Fruit fly (Drosophila melanogaster) whole organism, embryonic: ENCODE data around the gene CG6000.

ENCODE experiments used
- CG11723 ChIP-seq: fragments of 200-800 bp; sonication (Bioruptor generic); optimal IDR thresholded peaks from 2 replicates; lab custom pipeline; 2017; ENCODE audit warnings: missing biosample characterization, mild to moderate bottlenecking, missing genetic modification characterization
- CG12104 ChIP-seq: fragments of 200-800 bp; sonication (Bioruptor generic); optimal IDR thresholded peaks from 3 replicates; lab custom pipeline; 2016; ENCODE audit warnings: missing biosample characterization, missing genetic modification characterization
- CG13296 ChIP-seq: fragments of 200-800 bp; sonication (Bioruptor generic); optimal IDR thresholded peaks from 3 replicates; lab custom pipeline; 2018; ENCODE audit warnings: missing biosample characterization, mild to moderate bottlenecking, missing genetic modification characterization
- CG15073 ChIP-seq: fragments of 200-800 bp; sonication (Bioruptor generic); optimal IDR thresholded peaks from 2 replicates; lab custom pipeline; 2016; ENCODE audit warnings: missing biosample characterization, missing genetic modification characterization
- CG1603 ChIP-seq: fragments of 200-800 bp; sonication (Bioruptor generic); optimal IDR thresholded peaks from 2 replicates; lab custom pipeline; 2019; ENCODE audit warnings: missing biosample characterization, mild to moderate bottlenecking, missing genetic modification characterization, moderate library complexity
- CG16813 ChIP-seq: fragments of 200-800 bp; sonication (Bioruptor generic); IDR thresholded peaks from 3 replicates; pipeline ENCODE4 v1.3.6; 2022; ENCODE audit warnings: missing biosample characterization, missing genetic modification characterization; ENCODE audit not compliant: partially characterized antibody
- CG16863 ChIP-seq: fragments of 200-800 bp; sonication (Bioruptor generic); optimal IDR thresholded peaks from 3 replicates; lab custom pipeline; 2016; ENCODE audit warnings: missing biosample characterization, missing genetic modification characterization
- CG17385 ChIP-seq: fragments of 200-800 bp; sonication (Bioruptor generic); optimal IDR thresholded peaks from 3 replicates; lab custom pipeline; 2018; ENCODE audit warnings: missing biosample characterization, mild to moderate bottlenecking, missing genetic modification characterization
- CG1832 ChIP-seq: fragments of 200-800 bp; sonication (Bioruptor generic); optimal IDR thresholded peaks from 2 replicates; lab custom pipeline; 2017; ENCODE audit warnings: missing biosample characterization, mild to moderate bottlenecking, missing genetic modification characterization, inconsistent platforms
- CG2116 ChIP-seq: fragments of 200-800 bp; sonication (Bioruptor generic); optimal IDR thresholded peaks from 3 replicates; lab custom pipeline; 2018; ENCODE audit warnings: missing biosample characterization, mild to moderate bottlenecking, missing genetic modification characterization
- CG2129 ChIP-seq: fragments of 200-800 bp; sonication (Bioruptor generic); IDR thresholded peaks from 2 replicates; pipeline ENCODE4 v1.3.6; 2022; ENCODE audit warnings: missing biosample characterization, missing genetic modification characterization; ENCODE audit not compliant: partially characterized antibody
- CG2199 ChIP-seq: fragments of 200-800 bp; sonication (Bioruptor generic); IDR thresholded peaks from 3 replicates; pipeline ENCODE4 v1.3.6; 2022; ENCODE audit warnings: missing biosample characterization, missing genetic modification characterization
- CG2712 ChIP-seq: fragments of 200-800 bp; optimal IDR thresholded peaks from 3 replicates; lab custom pipeline; 2019; ENCODE audit warnings: missing biosample characterization, mild to moderate bottlenecking, missing genetic modification characterization, moderate library complexity
- CG31224 ChIP-seq: fragments of 200-800 bp; sonication (Bioruptor generic); IDR thresholded peaks from 2 replicates; pipeline ENCODE4 v1.3.6; 2022; ENCODE audit warnings: missing biosample characterization, missing genetic modification characterization
- CG3281 ChIP-seq: fragments of 200-800 bp; sonication (Bioruptor generic); optimal IDR thresholded peaks from 3 replicates; lab custom pipeline; 2017; ENCODE audit warnings: missing biosample characterization, mild to moderate bottlenecking, missing genetic modification characterization
- CG3838 ChIP-seq: fragments of 200-800 bp; sonication (Bioruptor generic); optimal IDR thresholded peaks from 3 replicates; lab custom pipeline; 2016; ENCODE audit warnings: missing biosample characterization, missing genetic modification characterization
- CG3995 ChIP-seq: fragments of 200-800 bp; sonication (Bioruptor generic); optimal IDR thresholded peaks from 3 replicates; lab custom pipeline; 2016; ENCODE audit warnings: missing biosample characterization, missing genetic modification characterization
- CG4328 ChIP-seq: fragments of 200-800 bp; sonication (Bioruptor generic); optimal IDR thresholded peaks from 3 replicates; lab custom pipeline; 2017; ENCODE audit warnings: missing biosample characterization, missing genetic modification reagents, missing genetic modification characterization
- CG6683 ChIP-seq: fragments of 200-800 bp; sonication (Bioruptor generic); optimal IDR thresholded peaks from 2 replicates; lab custom pipeline; 2017; ENCODE audit warnings: missing biosample characterization, mild to moderate bottlenecking, missing genetic modification characterization, missing genetic modification reagents
- CG6791 ChIP-seq: fragments of 200-800 bp; sonication (Bioruptor generic); IDR thresholded peaks from 3 replicates; pipeline ENCODE4 v1.3.6; 2022; ENCODE audit warnings: missing biosample characterization, missing genetic modification characterization; ENCODE audit not compliant: partially characterized antibody
- CG8281 ChIP-seq: fragments of 200-800 bp; sonication (Bioruptor generic); optimal IDR thresholded peaks from 2 replicates; lab custom pipeline; 2018; ENCODE audit warnings: missing biosample characterization, mild to moderate bottlenecking, missing genetic modification characterization, moderate library complexity
- CG8290 ChIP-seq, 3 experiments: fragments of 200-800 bp; sonication (Bioruptor generic); optimal IDR thresholded peaks; 2 replicates each; lab custom pipeline; 2016 to 2019; ENCODE audit warnings: missing biosample characterization in 3 of 3, missing genetic modification characterization in 3 of 3, mild to moderate bottlenecking in 2 of 3, moderate library complexity in 1 of 3
- CG9727 ChIP-seq: fragments of 200-800 bp; sonication (Bioruptor generic); optimal IDR thresholded peaks from 3 replicates; lab custom pipeline; 2017; ENCODE audit warnings: missing biosample characterization, mild to moderate bottlenecking, missing genetic modification characterization
- CoRest ChIP-seq: fragments of 200-800 bp; sonication (Bioruptor generic); optimal IDR thresholded peaks from 3 replicates; lab custom pipeline; 2018; ENCODE audit warnings: missing biosample characterization, mild to moderate bottlenecking, missing genetic modification characterization, moderate library complexity
- Dip2 ChIP-seq: fragments of 200-800 bp; sonication (Bioruptor generic); IDR thresholded peaks from 2 replicates; pipeline ENCODE4 v1.3.6; 2022; ENCODE audit warnings: missing biosample characterization, missing genetic modification characterization
- Fer3 ChIP-seq: fragments of 200-800 bp; sonication (Bioruptor generic); optimal IDR thresholded peaks from 2 replicates; lab custom pipeline; 2018; ENCODE audit warnings: missing biosample characterization, mild to moderate bottlenecking, missing genetic modification characterization, moderate library complexity
- Hand ChIP-seq: fragments of 200-800 bp; sonication (Bioruptor generic); optimal IDR thresholded peaks from 2 replicates; lab custom pipeline; 2017; ENCODE audit warnings: mild to moderate bottlenecking, missing biosample characterization, missing genetic modification reagents, missing genetic modification characterization
- Lpt ChIP-seq: fragments of >200 bp; optimal IDR thresholded peaks from 2 replicates; lab custom pipeline; 2018; ENCODE audit warnings: missing biosample characterization, missing genetic modification characterization
- Scr ChIP-seq: fragments of 200-800 bp; sonication (Bioruptor generic); IDR thresholded peaks from 2 replicates; pipeline ENCODE4 v1.3.6; 2022; ENCODE audit warnings: missing biosample characterization, missing genetic modification characterization; ENCODE audit not compliant: partially characterized antibody
- Ssrp ChIP-seq: fragments of 200-800 bp; sonication (Bioruptor generic); optimal IDR thresholded peaks from 2 replicates; lab custom pipeline; 2018; ENCODE audit warnings: missing biosample characterization, mild to moderate bottlenecking, missing genetic modification characterization, moderate library complexity
- Usf ChIP-seq: fragments of 200-800 bp; sonication (Bioruptor generic); optimal IDR thresholded peaks from 2 replicates; lab custom pipeline; 2017; ENCODE audit warnings: missing genotype, missing biosample characterization, missing genetic modification characterization
- YL-1 ChIP-seq: fragments of 200-800 bp; sonication (Bioruptor generic); optimal IDR thresholded peaks from 3 replicates; lab custom pipeline; 2017; ENCODE audit warnings: missing biosample characterization, mild to moderate bottlenecking, missing genetic modification characterization
- bbx ChIP-seq: fragments of 200-800 bp; sonication (Bioruptor generic); IDR thresholded peaks from 2 replicates; pipeline ENCODE4 v1.3.6; 2022; ENCODE audit warnings: missing biosample characterization, missing genetic modification characterization; ENCODE audit not compliant: partially characterized antibody
- br ChIP-seq: fragments of >200 bp; optimal IDR thresholded peaks from 2 replicates; lab custom pipeline; 2017
- chinmo ChIP-seq: fragments of 200-800 bp; sonication (Bioruptor generic); IDR thresholded peaks from 4 replicates; pipeline ENCODE4 v1.3.6; 2022; ENCODE audit warnings: missing biosample characterization, missing genetic modification characterization; ENCODE audit not compliant: partially characterized antibody
- da ChIP-seq: fragments of 200-800 bp; sonication (Bioruptor generic); optimal IDR thresholded peaks from 2 replicates; lab custom pipeline; 2016; ENCODE audit warnings: missing biosample characterization, missing genetic modification characterization
- dpn ChIP-seq, 2 experiments: fragments of 200-800 bp; sonication (Bioruptor generic); optimal IDR thresholded peaks; 3 replicates each; lab custom pipeline; 2016; ENCODE audit warnings: missing biosample characterization in 2 of 2, missing genetic modification characterization in 2 of 2
- dysf ChIP-seq: fragments of 200-800 bp; sonication (Bioruptor generic); IDR thresholded peaks from 3 replicates; pipeline ENCODE4 v1.3.6; 2022; ENCODE audit warnings: missing biosample characterization, missing genetic modification characterization
- grau ChIP-seq: fragments of 200-800 bp; optimal IDR thresholded peaks from 3 replicates; lab custom pipeline; 2019; ENCODE audit warnings: missing biosample characterization, mild to moderate bottlenecking, missing genetic modification characterization, moderate library complexity
- hth ChIP-seq: fragments of >200 bp; optimal IDR thresholded peaks from 2 replicates; lab custom pipeline; 2017; ENCODE audit warnings: inconsistent platforms
- kay ChIP-seq: fragments of 200-800 bp; sonication (Bioruptor generic); optimal IDR thresholded peaks from 2 replicates; lab custom pipeline; 2016; ENCODE audit warnings: missing biosample characterization, missing genetic modification characterization
- mam ChIP-seq: fragments of 200-800 bp; sonication (Bioruptor generic); optimal IDR thresholded peaks from 3 replicates; lab custom pipeline; 2016; ENCODE audit warnings: missing biosample characterization, missing genetic modification characterization
- pfk ChIP-seq: fragments of 200-800 bp; sonication (Bioruptor generic); optimal IDR thresholded peaks from 2 replicates; lab custom pipeline; 2018; ENCODE audit warnings: missing biosample characterization, mild to moderate bottlenecking, missing genetic modification characterization, moderate library complexity
- pho ChIP-seq: fragments of 200-800 bp; sonication (Bioruptor generic); optimal IDR thresholded peaks from 2 replicates; lab custom pipeline; 2016; ENCODE audit warnings: missing biosample characterization, missing genetic modification characterization
- phol ChIP-seq: fragments of 200-800 bp; sonication (Bioruptor generic); optimal IDR thresholded peaks from 3 replicates; lab custom pipeline; 2018; ENCODE audit warnings: missing biosample characterization, mild to moderate bottlenecking, missing genetic modification characterization, moderate library complexity
- sens ChIP-seq: fragments of 200-800 bp; sonication (Bioruptor generic); peaks from one replicate; lab custom pipeline; 2016; ENCODE audit warnings: missing biosample characterization, missing genetic modification characterization
- stwl ChIP-seq: fragments of 200-800 bp; sonication (Bioruptor generic); optimal IDR thresholded peaks from 3 replicates; lab custom pipeline; 2018; ENCODE audit warnings: missing biosample characterization, mild to moderate bottlenecking, missing genetic modification characterization, moderate library complexity
- tx ChIP-seq: fragments of 200-800 bp; sonication (Bioruptor generic); optimal IDR thresholded peaks from 2 replicates; lab custom pipeline; 2016; ENCODE audit warnings: missing biosample characterization, missing genetic modification characterization

Gene CG6000

dm6 chr3R:24058041-24058440 is 3.9 kb downstream of the CG6000 start, which contains the start of gene SMC1 (continued):
- peak; percentile 81 for TF ChIP-seq CG1603 (tag; lab: Kevin White, UChicago)
- TF ChIP-seq kay = no peak
- TF ChIP-seq Dip2 = no peak
- TF ChIP-seq Lpt = no peak
- peak; percentile 41; the same call in 1 of the 3 replicates for TF ChIP-seq CG2199 (GFP tag; lab: Robert Waterston, UW)
- TF ChIP-seq CG16813 (GFP tag; lab: Robert Waterston, UW) = peak; percentile 100
- peak; percentile 90 for TF ChIP-seq YL-1 (GFP tag; lab: Kevin White, UChicago)
- peak; percentile 6 for TF ChIP-seq CG6683 (GFP tag; lab: Kevin White, UChicago)
- no peak for TF ChIP-seq CG9727 (GFP tag; lab: Kevin White, UChicago)
- no peak for TF ChIP-seq CG11723
- peak; percentile 83 for TF ChIP-seq phol (tag; lab: Kevin White, UChicago)
- no peak for TF ChIP-seq CG3838 (GFP tag; lab: Kevin White, UChicago)
- TF ChIP-seq CG31224 (GFP tag; lab: Robert Waterston, UW) = no peak
- TF ChIP-seq CG4328 (GFP tag; lab: Kevin White, UChicago) = peak; percentile 59
- no peak for TF ChIP-seq hth
- TF ChIP-seq dpn (GFP tag; optimal IDR thresholded peaks at IDR 0.05; lab: Kevin White, UChicago) = peak; percentile 43 to 61
- peak; percentile 29 for TF ChIP-seq tx (GFP tag; lab: Kevin White, UChicago)
- peak; percentile 79 for TF ChIP-seq CG2116 (GFP tag; lab: Kevin White, UChicago)
- no peak for TF ChIP-seq Usf
- no peak for TF ChIP-seq CG3281 (GFP tag; lab: Kevin White, UChicago)
- TF ChIP-seq chinmo (GFP tag; lab: Robert Waterston, UW) = peak; percentile 100
- no peak for TF ChIP-seq Ssrp (tag; lab: Kevin White, UChicago)
- TF ChIP-seq CG2712 (tag; lab: Kevin White, UChicago) = peak; percentile 65
- TF ChIP-seq br (lab: Kevin White, UChicago) = no peak

- TF ChIP-seq CG2116 (GFP tag; lab: Kevin White, UChicago) = peak; percentile 57
- TF ChIP-seq Scr (GFP tag; lab: Robert Waterston, UW) = peak; percentile 26; the same call in 1 of the 2 replicates
- 0 out of 2 replicates have a peak, but pooled peaks have one; percentile 10 for TF ChIP-seq bbx (GFP tag; lab: Robert Waterston, UW)
- TF ChIP-seq CG8290 (GFP tag; optimal IDR thresholded peaks at IDR 0.05; lab: Kevin White, UChicago) = peak; percentile 74
- TF ChIP-seq CG8290 (tag; optimal IDR thresholded peaks at IDR 0.05; lab: Kevin White, UChicago) = no peak
- TF ChIP-seq stwl (tag; lab: Kevin White, UChicago) = peak; percentile 100
- TF ChIP-seq pfk (GFP tag; lab: Kevin White, UChicago) = peak; percentile 72
- peak; percentile 69 for TF ChIP-seq CG8281 (tag; lab: Kevin White, UChicago)
- TF ChIP-seq CG2199 (GFP tag; lab: Robert Waterston, UW) = 0 out of 3 replicates have a peak, but pooled peaks have one; percentile 62
- no peak for TF ChIP-seq CG16863
- peak; percentile 50; the same call in 2 of the 3 replicates for TF ChIP-seq CG16813 (GFP tag; lab: Robert Waterston, UW)
- TF ChIP-seq CG6791 (GFP tag; lab: Robert Waterston, UW) = peak; percentile 68; the same call in 2 of the 3 replicates
- TF ChIP-seq CG15073 (GFP tag; lab: Kevin White, UChicago) = no peak
- peak; percentile 14 for TF ChIP-seq CG1832 (GFP tag; lab: Kevin White, UChicago)
- no peak for TF ChIP-seq CG2129 (GFP tag; lab: Robert Waterston, UW)
- TF ChIP-seq, all 482 proteins: peak for 11
Measured at dm6 chr3R:24065718-24066117, 11.5 kb downstream of the CG6000 start.

DNA sequence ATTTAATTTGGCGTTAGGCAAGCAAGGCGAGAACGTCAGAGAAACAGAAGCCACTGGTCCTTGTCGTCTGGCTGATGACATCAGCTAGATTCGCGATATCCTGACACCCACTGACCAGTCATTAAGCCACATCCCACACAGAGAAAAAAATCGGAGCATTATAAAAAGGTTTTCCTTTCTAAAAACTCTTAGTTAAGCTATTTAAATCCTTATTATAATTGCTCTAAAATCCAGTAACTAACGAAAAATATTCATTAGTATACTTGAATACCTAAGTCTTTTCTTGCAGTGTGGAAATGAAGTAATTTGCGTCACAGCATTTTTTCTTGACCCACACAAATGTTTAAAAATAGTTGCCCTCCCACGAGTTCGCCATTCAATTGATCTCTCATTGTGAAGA is 14.6 kb downstream of the CG6000 start:
- peak; percentile 31 for TF ChIP-seq mam (GFP tag; lab: Kevin White, UChicago)
- TF ChIP-seq sens (GFP tag; lab: Kevin White, UChicago) = peak; percentile 74
- peak; percentile 36; the same call in 1 of the 3 replicates for TF ChIP-seq dysf (GFP tag; lab: Robert Waterston, UW)
- no peak for TF ChIP-seq CG13296 (GFP tag; lab: Kevin White, UChicago)
- peak; percentile 9 for TF ChIP-seq Hand (GFP tag; lab: Kevin White, UChicago)
- TF ChIP-seq da (GFP tag; lab: Kevin White, UChicago) = no peak
- TF ChIP-seq CG3995 (GFP tag; lab: Kevin White, UChicago) = no peak
- peak; percentile 3 for TF ChIP-seq Fer3 (tag; lab: Kevin White, UChicago)
- no peak for TF ChIP-seq CG12104 (GFP tag; lab: Kevin White, UChicago)
- peak; percentile 16 for TF ChIP-seq CG17385 (GFP tag; lab: Kevin White, UChicago)
- peak; percentile 22 for TF ChIP-seq CoRest (tag; lab: Kevin White, UChicago)
- TF ChIP-seq grau = peak; percentile 49
- TF ChIP-seq pho (GFP tag; lab: Kevin White, UChicago) = peak; percentile 6
